Fruit fly (Drosophila melanogaster) whole organism, adult: ENCODE measurements around the gene stv.

Source experiments
- CG11617 ChIP-seq: fragments of 200-800 bp; sonication (Bioruptor generic); optimal IDR thresholded peaks from 2 replicates; lab custom pipeline; 2017; ENCODE audit warnings: mild to moderate bottlenecking, missing biosample characterization, missing genetic modification reagents, missing genetic modification characterization
- CG12768 ChIP-seq: fragments of 200-800 bp; sonication (Bioruptor generic); optimal IDR thresholded peaks from 2 replicates; lab custom pipeline; 2017; ENCODE audit warnings: missing biosample characterization, missing genetic modification characterization, mild to moderate bottlenecking, moderate library complexity, missing genetic modification reagents
- CG14711 ChIP-seq: fragments of 200-800 bp; sonication (Bioruptor generic); optimal IDR thresholded peaks from 2 replicates; lab custom pipeline; 2018; ENCODE audit warnings: missing biosample characterization, mild to moderate bottlenecking, missing genetic modification characterization, moderate library complexity
- CG1620 ChIP-seq: fragments of 200-800 bp; sonication (Bioruptor generic); optimal IDR thresholded peaks from 2 replicates; lab custom pipeline; 2016; ENCODE audit warnings: missing biosample characterization, missing genetic modification characterization
- CG33017 ChIP-seq: fragments of 200-800 bp; sonication (Bioruptor generic); optimal IDR thresholded peaks from 2 replicates; lab custom pipeline; 2018; ENCODE audit warnings: missing biosample characterization, mild to moderate bottlenecking, missing genetic modification characterization, moderate library complexity
- CG5204 ChIP-seq: fragments of 200-800 bp; sonication (Bioruptor generic); optimal IDR thresholded peaks from 2 replicates; lab custom pipeline; 2016; ENCODE audit warnings: missing biosample characterization, missing genetic modification characterization
- CG7045 ChIP-seq: fragments of 200-800 bp; sonication (Bioruptor generic); optimal IDR thresholded peaks from 2 replicates; lab custom pipeline; 2017; ENCODE audit warnings: missing biosample characterization, mild to moderate bottlenecking, missing genetic modification characterization
- CG7101 ChIP-seq: fragments of 200-800 bp; sonication (Bioruptor generic); optimal IDR thresholded peaks from 2 replicates; lab custom pipeline; 2018; ENCODE audit warnings: missing biosample characterization, mild to moderate bottlenecking, missing genetic modification characterization, moderate library complexity
- Clk ChIP-seq: fragments of 200-800 bp; sonication (Bioruptor generic); optimal IDR thresholded peaks from 2 replicates; lab custom pipeline; 2017; ENCODE audit warnings: missing biosample characterization, missing genetic modification characterization
- Crg-1 ChIP-seq: fragments of 200-800 bp; sonication (Bioruptor generic); optimal IDR thresholded peaks from 2 replicates; lab custom pipeline; 2016; ENCODE audit warnings: missing biosample characterization, missing genetic modification characterization
- Hr96 ChIP-seq: fragments of 200-800 bp; sonication (Bioruptor generic); optimal IDR thresholded peaks from 2 replicates; lab custom pipeline; 2016; ENCODE audit warnings: missing biosample characterization, missing genetic modification characterization
- Mnt ChIP-seq: fragments of 200-800 bp; sonication (Bioruptor generic); optimal IDR thresholded peaks from 2 replicates; lab custom pipeline; 2016; ENCODE audit warnings: missing biosample characterization, mild to moderate bottlenecking, missing genetic modification characterization
- bab1 ChIP-seq: fragments of 200-800 bp; sonication (Bioruptor generic); optimal IDR thresholded peaks from 3 replicates; lab custom pipeline; 2019; ENCODE audit warnings: missing biosample characterization, mild to moderate bottlenecking, missing genetic modification characterization, moderate library complexity
- cic ChIP-seq: fragments of 200-800 bp; sonication (Bioruptor generic); optimal IDR thresholded peaks from 2 replicates; lab custom pipeline; 2017; ENCODE audit warnings: missing biosample characterization, mild to moderate bottlenecking, missing genetic modification characterization, moderate library complexity
- cnc ChIP-seq, 2 experiments: fragments of >200 bp; optimal IDR thresholded peaks; 2 replicates each; lab custom pipeline; 2017
- kay ChIP-seq: fragments of 200-800 bp; sonication (Bioruptor generic); peaks from one replicate; lab custom pipeline; 2016; ENCODE audit warnings: missing biosample characterization, missing genetic modification characterization, borderline replicate concordance
- ovo ChIP-seq: fragments of 200-800 bp; sonication (Bioruptor generic); optimal IDR thresholded peaks from 2 replicates; lab custom pipeline; 2016; ENCODE audit warnings: missing biosample characterization, missing genetic modification characterization
- pad ChIP-seq: fragments of 200-800 bp; sonication (Bioruptor generic); optimal IDR thresholded peaks from 3 replicates; lab custom pipeline; 2017; ENCODE audit warnings: missing biosample characterization, missing genetic modification characterization, mild to moderate bottlenecking, moderate library complexity, missing genetic modification reagents
- tj ChIP-seq: fragments of 200-800 bp; sonication (Bioruptor generic); optimal IDR thresholded peaks from 3 replicates; lab custom pipeline; 2017; ENCODE audit warnings: missing biosample characterization, mild to moderate bottlenecking, missing genetic modification characterization, moderate library complexity
- toe ChIP-seq: fragments of 200-800 bp; sonication (Bioruptor generic); optimal IDR thresholded peaks from 2 replicates; lab custom pipeline; 2016; ENCODE audit warnings: missing biosample characterization, missing genetic modification characterization

Gene stv

dm6 chr3L:13440370-13440960, 36.9 kb upstream of the stv start, which contains the start of the genes CG10140 and CG14109:
CG10140 (minus strand) TSS chr3L:13440470.
CG14109 (plus strand) TSS chr3L:13440910.
- no peak for TF ChIP-seq CG12768 (GFP tag; lab: Kevin White, UChicago)
- TF ChIP-seq tj (GFP tag; lab: Kevin White, UChicago), result no peak
- no peak for TF ChIP-seq CG7101 (tag; lab: Kevin White, UChicago)
- no peak for TF ChIP-seq CG14711
- TF ChIP-seq CG11617 (GFP tag; lab: Kevin White, UChicago), result no peak
- TF ChIP-seq Clk (GFP tag; lab: Kevin White, UChicago), result no peak
- TF ChIP-seq pad (GFP tag; lab: Kevin White, UChicago), result no peak
- TF ChIP-seq CG1620 (GFP tag; lab: Kevin White, UChicago), result no peak
- no peak for TF ChIP-seq kay
- TF ChIP-seq CG7045 (GFP tag; lab: Kevin White, UChicago), result no peak
- no peak for TF ChIP-seq cic (GFP tag; lab: Kevin White, UChicago)
- TF ChIP-seq Hr96 (GFP tag; lab: Kevin White, UChicago), result no peak
- no peak for TF ChIP-seq bab1
- no peak for TF ChIP-seq CG33017
- TF ChIP-seq cnc (optimal IDR thresholded peaks at IDR 0.05; lab: Kevin White, UChicago), result no peak
- TF ChIP-seq toe (GFP tag; lab: Kevin White, UChicago), result no peak
- no peak for TF ChIP-seq CG5204 (GFP tag; lab: Kevin White, UChicago)
- TF ChIP-seq ovo, result no peak

- TF ChIP-seq CG1620 (GFP tag; lab: Kevin White, UChicago) (peak; percentile 26), bab1 (peak; percentile 36), CG12768 (GFP tag; lab: Kevin White, UChicago) (no peak), CG33017 (no peak), CG14711 (no peak), tj (GFP tag; lab: Kevin White, UChicago) (no peak), CG7045 (GFP tag; lab: Kevin White, UChicago) (no peak), cnc (optimal IDR thresholded peaks at IDR 0.05; lab: Kevin White, UChicago) (no peak), cic (GFP tag; lab: Kevin White, UChicago) (no peak), CG7101 (tag; lab: Kevin White, UChicago) (no peak), CG5204 (GFP tag; lab: Kevin White, UChicago) (no peak), Crg-1 (GFP tag; lab: Kevin White, UChicago) (no peak), Mnt (GFP tag; lab: Kevin White, UChicago) (no peak), toe (GFP tag; lab: Kevin White, UChicago) (no peak), Clk (GFP tag; lab: Kevin White, UChicago) (no peak), CG11617 (GFP tag; lab: Kevin White, UChicago) (peak; percentile 25), ovo (no peak), Hr96 (GFP tag; lab: Kevin White, UChicago) (no peak), kay (peak; percentile 71), pad (GFP tag; lab: Kevin White, UChicago) (no peak)
Observed at dm6 chr3L:13442400-13442799, 34.9 kb upstream of the stv start, which contains the start of gene cmb. cmb (plus strand) TSS chr3L:13442594.

dm6 chr3L:13450177-13450793, 27.1 kb upstream of the stv start, which contains the start of the genes JMJD7 and CG10738:
JMJD7 (minus strand) TSS chr3L:13450283.
CG10738 (plus strand) TSS chr3L:13450770.
- TF ChIP-seq Clk (GFP tag; lab: Kevin White, UChicago), result peak; percentile 26
- TF ChIP-seq tj (GFP tag; lab: Kevin White, UChicago), result no peak
- peak; percentile 8 for TF ChIP-seq pad (GFP tag; lab: Kevin White, UChicago)
- TF ChIP-seq CG14711, result peak; percentile 62
- peak; percentile 70 for TF ChIP-seq CG7101 (tag; lab: Kevin White, UChicago)
- TF ChIP-seq CG7045 (GFP tag; lab: Kevin White, UChicago), result peak; percentile 76
- TF ChIP-seq CG11617 (GFP tag; lab: Kevin White, UChicago), result no peak
- peak; percentile 20 for TF ChIP-seq CG5204 (GFP tag; lab: Kevin White, UChicago)
- TF ChIP-seq cic (GFP tag; lab: Kevin White, UChicago), result no peak
- peak; percentile 78 for TF ChIP-seq bab1
- TF ChIP-seq CG12768 (GFP tag; lab: Kevin White, UChicago), result peak; percentile 71

- TF ChIP-seq toe (GFP tag; lab: Kevin White, UChicago) (no peak), bab1 (no peak), tj (GFP tag; lab: Kevin White, UChicago) (no peak), cnc (optimal IDR thresholded peaks at IDR 0.05; lab: Kevin White, UChicago) (no peak), Clk (GFP tag; lab: Kevin White, UChicago) (no peak), CG33017 (no peak), CG11617 (GFP tag; lab: Kevin White, UChicago) (no peak)
Observed at dm6 chr3L:13451562-13451961, 25.8 kb upstream of the stv start.

dm6 chr3L:13452281-13452680, 25.1 kb upstream of the stv start:
- TF ChIP-seq CG14711, result no peak
- no peak for TF ChIP-seq toe (GFP tag; lab: Kevin White, UChicago)
- TF ChIP-seq CG11617 (GFP tag; lab: Kevin White, UChicago), result no peak
- TF ChIP-seq CG12768 (GFP tag; lab: Kevin White, UChicago), result no peak
- no peak for TF ChIP-seq CG7045 (GFP tag; lab: Kevin White, UChicago)
- TF ChIP-seq kay, result no peak
- TF ChIP-seq CG7101 (tag; lab: Kevin White, UChicago), result no peak
- TF ChIP-seq CG33017, result no peak
- TF ChIP-seq cnc (optimal IDR thresholded peaks at IDR 0.05; lab: Kevin White, UChicago), result no peak
- no peak for TF ChIP-seq CG5204 (GFP tag; lab: Kevin White, UChicago)
- no peak for TF ChIP-seq Hr96 (GFP tag; lab: Kevin White, UChicago)
- no peak for TF ChIP-seq ovo
- no peak for TF ChIP-seq Crg-1 (GFP tag; lab: Kevin White, UChicago)
- no peak for TF ChIP-seq CG1620 (GFP tag; lab: Kevin White, UChicago)
- TF ChIP-seq bab1, result no peak
- TF ChIP-seq Mnt (GFP tag; lab: Kevin White, UChicago), result no peak
- no peak for TF ChIP-seq tj (GFP tag; lab: Kevin White, UChicago)
